Worm (Caenorhabditis elegans): Measurements from ENCODE around the gene spig-3.

The spig-3 gene

DNA sequence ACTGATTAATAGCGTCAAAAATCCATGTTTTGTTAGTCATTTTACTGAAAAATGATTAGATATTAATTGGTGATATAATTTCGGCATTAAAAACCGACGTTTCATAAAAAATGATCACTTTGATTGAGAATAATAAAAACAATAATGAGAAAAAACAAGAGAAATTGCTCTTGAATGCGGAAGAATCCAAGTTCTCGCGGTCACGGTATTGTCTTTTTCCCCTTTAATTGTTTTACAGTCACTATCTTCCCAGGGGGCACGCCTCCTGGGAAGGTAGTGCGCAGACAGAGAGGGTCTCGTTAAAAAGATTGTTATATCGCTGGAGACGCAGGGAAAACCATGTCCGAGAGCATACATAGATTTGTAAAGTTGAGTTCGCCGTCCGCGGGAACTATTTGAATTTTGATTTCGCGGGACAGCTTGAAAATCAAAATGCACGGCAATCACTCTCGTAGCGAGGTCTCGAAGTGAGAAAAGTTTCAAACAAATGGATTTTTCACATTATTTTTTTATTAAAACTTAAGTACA, 5.7 kb downstream of the spig-3 start, which contains the start of gene F14D7.2:
F14D7.2 (minus strand) TSS at position 51 of the 528 bp plus-strand sequence.
- no peak for TF ChIP-seq skn-1 (tag; optimal IDR thresholded peaks at IDR 0.05)
- TF ChIP-seq ceh-82 (tag; optimal IDR thresholded peaks at IDR 0.05) = no peak
- TF ChIP-seq ama-1 (optimal IDR thresholded peaks at IDR 0.05) = no peak
- no peak for TF ChIP-seq nhr-237 (tag; optimal IDR thresholded peaks at IDR 0.05)
- TF ChIP-seq nhr-77 (tag; optimal IDR thresholded peaks at IDR 0.05) = no peak
- no peak for TF ChIP-seq snpc-4 (tag; optimal IDR thresholded peaks at IDR 0.05)
- no peak for TF ChIP-seq egl-27 (tag; optimal IDR thresholded peaks at IDR 0.05)
- TF ChIP-seq unc-39 (tag; optimal IDR thresholded peaks at IDR 0.05) = no peak
- TF ChIP-seq ceh-9 (tag; optimal IDR thresholded peaks at IDR 0.05) = no peak
- no peak for TF ChIP-seq egl-5 (tag; optimal IDR thresholded peaks at IDR 0.05)
- no peak for TF ChIP-seq R02D3.7 (tag; optimal IDR thresholded peaks at IDR 0.05)
- no peak for TF ChIP-seq lsy-12 (tag; optimal IDR thresholded peaks at IDR 0.05)
- no peak for TF ChIP-seq nhr-11 (tag; optimal IDR thresholded peaks at IDR 0.05)
- no peak for TF ChIP-seq nhr-28 (tag; optimal IDR thresholded peaks at IDR 0.05)

DNA sequence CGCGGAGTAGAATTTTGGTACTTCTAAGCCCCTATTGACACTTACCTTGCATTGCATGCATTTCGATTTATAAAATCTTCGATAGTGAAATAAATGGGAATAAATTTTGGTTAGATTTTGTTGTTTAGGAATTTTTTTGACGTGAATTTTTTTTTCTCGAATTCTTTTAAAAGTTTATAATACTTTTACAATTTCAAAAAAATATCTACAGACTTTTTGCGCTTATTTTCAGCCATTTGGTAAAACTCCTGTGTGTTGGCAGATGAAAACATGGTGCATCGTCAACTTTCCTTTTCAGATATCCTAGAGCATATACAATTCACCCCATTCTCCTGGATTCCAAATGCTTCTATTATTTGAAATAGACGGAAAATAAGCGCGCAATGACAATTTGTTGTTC, 8.8 kb downstream of the spig-3 start, which contains the start of gene F14D7.18:
F14D7.18 (minus strand) TSS at position 101 of the 400 bp plus-strand sequence.
- TF ChIP-seq unc-62 (GFP tag; optimal IDR thresholded peaks at IDR 0.05) (no peak), nhr-28 (tag; optimal IDR thresholded peaks at IDR 0.05) (no peak), ama-1 (optimal IDR thresholded peaks at IDR 0.05) (no peak), zag-1 (tag; optimal IDR thresholded peaks at IDR 0.05) (no peak), tbx-2 (tag; optimal IDR thresholded peaks at IDR 0.05) (no peak)

DNA sequence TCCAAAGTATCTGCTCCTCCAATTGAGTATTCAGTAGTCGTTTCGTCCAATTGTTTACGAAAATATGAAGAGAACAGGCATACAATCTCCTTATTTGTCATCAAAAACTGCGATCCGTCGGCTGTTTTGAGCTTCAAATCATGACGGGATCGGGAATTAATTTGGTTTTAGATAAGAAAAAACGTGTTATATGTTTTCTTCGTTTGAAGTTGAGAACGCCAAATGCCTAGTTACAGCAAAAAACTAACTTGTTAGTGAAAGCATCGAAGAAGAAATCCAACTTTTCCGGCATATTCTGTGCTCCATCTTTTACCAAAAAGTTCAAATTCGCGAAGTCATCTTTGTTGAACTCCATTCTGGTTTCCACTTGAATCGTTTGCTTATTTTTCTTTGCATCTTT, 10.1 kb downstream of the spig-3 start, which contains the start of gene F14D7.1:
F14D7.1 (minus strand) TSS at position 101 of the 400 bp plus-strand sequence.
- TF ChIP-seq nfya-1 (tag; optimal IDR thresholded peaks at IDR 0.05; ENCODE audit: insufficient read depth) = no peak
- TF ChIP-seq R02D3.7 (tag; optimal IDR thresholded peaks at IDR 0.05) = no peak
- TF ChIP-seq egl-27 (tag; optimal IDR thresholded peaks at IDR 0.05) = no peak
- no peak for TF ChIP-seq pha-4 (tag; optimal IDR thresholded peaks at IDR 0.05)
- no peak for TF ChIP-seq lin-15B (tag; optimal IDR thresholded peaks at IDR 0.05)
- TF ChIP-seq elt-3 (tag; optimal IDR thresholded peaks at IDR 0.05) = no peak
- TF ChIP-seq ama-1 (optimal IDR thresholded peaks at IDR 0.05) = no peak
- no peak for TF ChIP-seq egl-5 (tag; optimal IDR thresholded peaks at IDR 0.05)
- TF ChIP-seq elt-2 (tag; optimal IDR thresholded peaks at IDR 0.05) = no peak

DNA sequence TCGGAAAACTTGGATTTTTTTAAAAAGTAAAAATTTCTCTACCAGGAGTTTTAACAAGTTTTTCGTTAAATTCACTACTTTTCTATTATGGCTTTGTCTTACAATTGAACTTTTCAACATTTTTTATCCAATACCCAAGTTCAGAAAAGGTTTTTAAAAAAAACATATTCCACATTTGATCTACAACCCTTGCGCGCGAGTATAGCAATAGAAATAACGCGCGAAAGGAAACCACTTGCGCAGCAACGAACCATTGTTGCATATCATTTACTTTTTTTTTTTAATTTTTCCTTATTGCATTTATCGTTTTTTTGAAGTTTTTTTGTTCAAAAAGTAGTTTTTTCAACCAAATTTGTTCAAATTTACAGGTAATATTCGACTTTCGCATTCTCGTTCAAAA, 13.7 kb downstream of the spig-3 start, which contains the start of gene F40G12.11:
F40G12.11 (plus strand) TSS at position 369 of the 400 bp plus-strand sequence.
- TF ChIP-seq zag-1 (tag; optimal IDR thresholded peaks at IDR 0.05) = no peak
- TF ChIP-seq lin-15B (tag; optimal IDR thresholded peaks at IDR 0.05) = no peak
- TF ChIP-seq snpc-4 (tag; optimal IDR thresholded peaks at IDR 0.05) = no peak
- no peak for TF ChIP-seq nhr-67 (tag; optimal IDR thresholded peaks at IDR 0.05)
- no peak for TF ChIP-seq ceh-28 (tag; optimal IDR thresholded peaks at IDR 0.05)
- no peak for TF ChIP-seq ceh-82 (tag; optimal IDR thresholded peaks at IDR 0.05)
- no peak for TF ChIP-seq elt-2 (tag; optimal IDR thresholded peaks at IDR 0.05)
- no peak for TF ChIP-seq egl-5 (tag; optimal IDR thresholded peaks at IDR 0.05)
- no peak for TF ChIP-seq ceh-9 (tag; optimal IDR thresholded peaks at IDR 0.05)

DNA sequence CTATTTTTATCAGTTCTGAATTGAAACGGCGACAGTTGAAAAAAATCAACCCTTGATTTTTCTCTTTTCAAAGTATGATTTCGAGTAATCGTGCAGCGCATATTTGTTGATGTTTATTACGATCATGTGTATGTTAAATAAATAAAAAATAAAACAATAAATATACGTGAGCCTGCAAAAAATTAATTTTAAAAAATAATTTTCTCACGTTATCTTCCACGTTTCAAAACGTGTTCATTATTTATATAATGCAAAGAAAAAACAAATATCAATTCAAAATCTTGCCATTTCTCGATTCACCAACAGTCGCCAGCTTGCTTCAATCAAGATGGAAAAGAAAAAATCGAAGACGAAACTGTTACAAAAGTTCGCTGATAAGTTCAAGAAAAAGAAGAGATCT, 16.2 kb downstream of the spig-3 start, which contains the start of gene F40G12.10:
F40G12.10 (plus strand) TSS at position 301 of the 400 bp plus-strand sequence.
- TF ChIP-seq eor-1 (tag; optimal IDR thresholded peaks at IDR 0.05) = no peak

DNA sequence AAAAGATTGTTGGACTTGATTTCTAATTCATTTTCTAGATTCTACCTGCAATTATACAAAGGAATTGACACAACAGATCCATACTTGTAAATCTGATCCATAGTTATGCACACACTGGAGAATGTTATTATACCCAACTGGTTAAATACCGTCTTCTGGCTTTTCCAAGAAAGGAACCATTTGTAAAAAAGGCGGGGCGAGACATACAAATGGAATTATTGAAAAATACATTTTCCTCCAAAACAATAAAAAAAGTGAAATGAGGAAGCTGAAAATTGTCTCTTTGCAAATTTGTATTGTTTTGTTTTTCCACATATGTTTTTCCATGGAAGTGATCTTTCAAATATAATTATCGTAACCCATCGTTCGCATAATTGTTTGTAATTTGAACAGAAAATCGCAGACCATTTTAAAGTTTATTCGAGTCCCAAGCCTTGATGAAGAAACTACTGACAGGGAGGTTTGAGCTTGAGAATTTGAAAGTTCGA, 17.2 kb downstream of the spig-3 start, which contains the start of the genes srt-74 and F40G12.9:
srt-74 (minus strand) TSS at position 101 of the 488 bp plus-strand sequence.
F40G12.9 (plus strand) TSS at position 438 of the 488 bp plus-strand sequence.
- TF ChIP-seq ztf-11 (tag; optimal IDR thresholded peaks at IDR 0.05) (no peak), snpc-4 (tag; optimal IDR thresholded peaks at IDR 0.05) (no peak), mdl-1 (tag; optimal IDR thresholded peaks at IDR 0.05) (no peak), eor-1 (tag; optimal IDR thresholded peaks at IDR 0.05) (no peak), pha-4 (tag; optimal IDR thresholded peaks at IDR 0.05) (no peak), mml-1 (tag; optimal IDR thresholded peaks at IDR 0.05) (no peak), nhr-237 (tag; optimal IDR thresholded peaks at IDR 0.05) (no peak), nhr-43 (tag; optimal IDR thresholded peaks at IDR 0.05; ENCODE audit: poor library complexity, severe bottlenecking) (no peak), nhr-28 (tag; optimal IDR thresholded peaks at IDR 0.05) (no peak), egl-27 (tag; optimal IDR thresholded peaks at IDR 0.05) (no peak), unc-39 (tag; optimal IDR thresholded peaks at IDR 0.05) (no peak), lsy-12 (tag; optimal IDR thresholded peaks at IDR 0.05) (no peak), jun-1 (tag; optimal IDR thresholded peaks at IDR 0.05) (no peak), nhr-12 (tag; optimal IDR thresholded peaks at IDR 0.05) (no peak), skn-1 (tag; optimal IDR thresholded peaks at IDR 0.05) (no peak), nfya-1 (tag; optimal IDR thresholded peaks at IDR 0.05; ENCODE audit: insufficient read depth) (no peak), tbx-2 (tag; optimal IDR thresholded peaks at IDR 0.05) (no peak), fos-1 (tag; optimal IDR thresholded peaks at IDR 0.05) (no peak), fkh-2 (tag; optimal IDR thresholded peaks at IDR 0.05) (no peak), elt-1 (tag; optimal IDR thresholded peaks at IDR 0.05) (no peak)

Data from whole organism, L3 larva.